Worm (Caenorhabditis elegans) whole organism, L4 larva: ENCODE measurements around the gene F59E12.6.

Experiments used
- F26F4.8 ChIP-seq: fragments of 200-800 bp; sonication (Bioruptor generic); conservative IDR thresholded peaks from 2 replicates; pipeline ENCODE4 v1.3.6; 2022; ENCODE audit warnings: missing genetic modification characterization, missing compliant biosample characterization
- F49E8.2 ChIP-seq: sonication (generic microtip); optimal IDR thresholded peaks from 2 replicates; lab custom pipeline; 2016; ENCODE audit warnings: missing compliant biosample characterization, mild to moderate bottlenecking, missing genetic modification characterization, borderline replicate concordance
- R02D3.7 ChIP-seq: fragments of 150-350 bp; sonication (generic microtip); optimal IDR thresholded peaks from 3 replicates; lab custom pipeline; 2014; ENCODE audit warnings: missing biosample characterization, missing genetic modification characterization
- T20F7.1 ChIP-seq: fragments of 200-800 bp; sonication (Bioruptor generic); optimal IDR thresholded peaks from 2 replicates; lab custom pipeline; 2018; ENCODE audit warnings: mild to moderate bottlenecking, missing genetic modification characterization, missing compliant biosample characterization
- ZK337.2 ChIP-seq: fragments of 200-800 bp; sonication (Bioruptor generic); IDR thresholded peaks from 2 replicates; pipeline ENCODE4 v1.3.6; 2022; ENCODE audit warnings: missing genetic modification reagents, missing genetic modification characterization, missing compliant biosample characterization
- ceh-82 ChIP-seq: sonication (generic microtip); optimal IDR thresholded peaks from 2 replicates; lab custom pipeline; 2017; ENCODE audit warnings: missing biosample characterization, missing genetic modification characterization
- dmd-8 ChIP-seq: fragments of 200-800 bp; sonication (Bioruptor generic); IDR thresholded peaks from 2 replicates; pipeline ENCODE4 v1.3.6; 2022; ENCODE audit warnings: missing genetic modification characterization, missing compliant biosample characterization
- dpl-1 ChIP-seq: fragments of 150-350 bp; optimal IDR thresholded peaks from 2 replicates; lab custom pipeline; 2014; ENCODE audit warnings: missing biosample characterization, missing genetic modification reagents, missing genetic modification characterization
- dve-1 ChIP-seq: sonication (generic microtip); optimal IDR thresholded peaks from 2 replicates; lab custom pipeline; 2017; ENCODE audit warnings: antibody characterized with exemption, mild to moderate bottlenecking, missing genetic modification characterization, missing compliant biosample characterization; ENCODE audit not compliant: insufficient read depth
- hif-1 ChIP-seq, 2 experiments: sonication (generic microtip); optimal IDR thresholded peaks; 2 replicates each; lab custom pipeline; 2016 to 2017; ENCODE audit warnings: missing compliant biosample characterization in 2 of 2, missing genetic modification characterization in 2 of 2, missing genetic modification reagents in 2 of 2, missing genotype in 2 of 2, mild to moderate bottlenecking in 1 of 2
- hlh-30 ChIP-seq: sonication (generic microtip); optimal IDR thresholded peaks from 2 replicates; lab custom pipeline; 2017; ENCODE audit warnings: antibody characterized with exemption, mild to moderate bottlenecking, missing genetic modification characterization, missing compliant biosample characterization; ENCODE audit not compliant: insufficient read depth
- hmg-1.1 ChIP-seq: fragments of 200-800 bp; sonication (Bioruptor generic); IDR thresholded peaks from 2 replicates; pipeline ENCODE4 v1.3.6; 2022; ENCODE audit warnings: missing genetic modification reagents, missing genetic modification characterization, missing compliant biosample characterization
- lin-13 ChIP-seq: fragments of 150-350 bp; optimal IDR thresholded peaks from 2 replicates; lab custom pipeline; 2014; ENCODE audit warnings: missing biosample characterization, missing genetic modification reagents, missing genetic modification characterization
- lin-29 ChIP-seq: fragments of 200-800 bp; sonication (Bioruptor generic); IDR thresholded peaks from 2 replicates; pipeline ENCODE4 v1.3.6; 2022; ENCODE audit warnings: missing genetic modification reagents, missing genetic modification characterization, missing compliant biosample characterization
- lin-38 ChIP-seq: fragments of 200-800 bp; sonication (Bioruptor generic); IDR thresholded peaks from 2 replicates; pipeline ENCODE4 v1.3.6; 2022; ENCODE audit warnings: missing genetic modification reagents, missing genetic modification characterization, missing compliant biosample characterization
- lsy-2 ChIP-seq, 2 experiments: fragments of 150-350 bp in 1 of 2; sonication (generic microtip) in 1 of 2; optimal IDR thresholded peaks; 2 replicates each; lab custom pipeline; 2014 to 2017; ENCODE audit warnings: missing biosample characterization in 2 of 2, missing genetic modification characterization in 2 of 2
- madf-5 ChIP-seq, 2 experiments: fragments of 200-800 bp; sonication (Bioruptor generic); IDR thresholded peaks; 2 replicates each; pipeline ENCODE4 v1.3.6; 2022; ENCODE audit warnings: missing compliant biosample characterization in 2 of 2, missing genetic modification characterization in 2 of 2
- mdl-1 ChIP-seq, 2 experiments: fragments of 150-350 bp in 1 of 2; sonication (generic microtip) in 1 of 2; optimal IDR thresholded peaks; 2 replicates each; lab custom pipeline; 2014 to 2017; ENCODE audit warnings: missing biosample characterization in 2 of 2, missing genetic modification characterization in 2 of 2
- mep-1 ChIP-seq: fragments of 150-350 bp; sonication (generic microtip); optimal IDR thresholded peaks from 3 replicates; lab custom pipeline; 2014; ENCODE audit warnings: missing biosample characterization, missing genetic modification characterization
- mes-2 ChIP-seq: sonication (generic microtip); optimal IDR thresholded peaks from 2 replicates; lab custom pipeline; 2016; ENCODE audit warnings: missing genotype, mild to moderate bottlenecking, missing genetic modification characterization, missing compliant biosample characterization; ENCODE audit not compliant: poor library complexity, severe bottlenecking
- mxl-3 ChIP-seq: fragments of 200-800 bp; sonication (Bioruptor generic); optimal IDR thresholded peaks from 2 replicates; lab custom pipeline; 2018; ENCODE audit warnings: mild to moderate bottlenecking, missing genetic modification characterization, missing compliant biosample characterization
- nhr-102 ChIP-seq: sonication (generic microtip); optimal IDR thresholded peaks from 2 replicates; lab custom pipeline; 2016; ENCODE audit warnings: mild to moderate bottlenecking, missing genetic modification characterization, moderate library complexity, missing compliant biosample characterization
- nhr-237 ChIP-seq: sonication (generic microtip); optimal IDR thresholded peaks from 2 replicates; lab custom pipeline; 2017; ENCODE audit warnings: missing biosample characterization, missing genetic modification characterization
- nhr-28 ChIP-seq: fragments of 150-350 bp; optimal IDR thresholded peaks from 2 replicates; lab custom pipeline; 2014; ENCODE audit warnings: missing biosample characterization, missing genetic modification characterization
- nhr-48 ChIP-seq: sonication (generic microtip); optimal IDR thresholded peaks from 2 replicates; lab custom pipeline; 2016; ENCODE audit warnings: mild to moderate bottlenecking, missing genetic modification characterization, missing compliant biosample characterization
- nhr-77 ChIP-seq: fragments of 150-350 bp; optimal IDR thresholded peaks from 2 replicates; lab custom pipeline; 2014; ENCODE audit warnings: missing biosample characterization, missing genetic modification characterization
- php-3 ChIP-seq: fragments of 200-800 bp; sonication (Bioruptor generic); IDR thresholded peaks from 2 replicates; pipeline ENCODE4 v1.3.6; 2022; ENCODE audit warnings: missing genetic modification reagents, missing genetic modification characterization, missing compliant biosample characterization
- rbr-2 ChIP-seq: sonication (generic microtip); optimal IDR thresholded peaks from 2 replicates; lab custom pipeline; 2016; ENCODE audit warnings: missing genotype, missing genetic modification characterization, missing compliant biosample characterization
- unc-130 ChIP-seq: sonication (generic microtip); optimal IDR thresholded peaks from 2 replicates; lab custom pipeline; 2016; ENCODE audit warnings: missing genetic modification reagents, missing genetic modification characterization, missing compliant biosample characterization
- unc-62 ChIP-seq, 3 experiments: fragments of 150-350 bp in 1 of 3; sonication (generic microtip); optimal IDR thresholded peaks in 2 of 3; peaks in 1 of 3; 1 replicate in 1 of 3; 2 replicates in 2 of 3; lab custom pipeline; 2014 to 2017; ENCODE audit warnings: missing biosample characterization in 3 of 3, missing genetic modification characterization in 3 of 3, missing genetic modification reagents in 3 of 3, missing genotype in 1 of 3
- ztf-11 ChIP-seq: fragments of 150-350 bp; optimal IDR thresholded peaks from 2 replicates; lab custom pipeline; 2014; ENCODE audit warnings: missing biosample characterization, missing genetic modification characterization

F59E12.6 gene

ce11 chrII:5599326-5600044 lies 31.3 kb downstream of the F59E12.6 start, which contains the start of gene C17G10.10 (continued):
- TF ChIP-seq F26F4.8 (GFP tag; lab: Robert Waterston, UW) (no peak), php-3 (GFP tag; lab: Robert Waterston, UW) (no peak), dmd-8 (GFP tag; lab: Robert Waterston, UW) (no peak), ZK337.2 (GFP tag; lab: Robert Waterston, UW) (no peak), nhr-48 (tag; lab: Kevin White, UChicago) (peak; percentile 66), ztf-11 (tag; lab: Kevin White, UChicago) (no peak), nhr-77 (peak; percentile 25), hmg-1.1 (GFP tag; lab: Robert Waterston, UW) (peak; percentile 58; the same call in 1 of the 2 replicates), R02D3.7 (tag; lab: Kevin White, UChicago) (no peak), mep-1 (tag; lab: Kevin White, UChicago) (peak; percentile 67), nhr-237 (no peak), unc-62 (GFP tag; optimal IDR thresholded peaks at IDR 0.05 in 1 of 2; lab: Kevin White, UChicago) (no peak), unc-62 (tag; optimal IDR thresholded peaks at IDR 0.05; lab: Kevin White, UChicago) (no peak)

DNA sequence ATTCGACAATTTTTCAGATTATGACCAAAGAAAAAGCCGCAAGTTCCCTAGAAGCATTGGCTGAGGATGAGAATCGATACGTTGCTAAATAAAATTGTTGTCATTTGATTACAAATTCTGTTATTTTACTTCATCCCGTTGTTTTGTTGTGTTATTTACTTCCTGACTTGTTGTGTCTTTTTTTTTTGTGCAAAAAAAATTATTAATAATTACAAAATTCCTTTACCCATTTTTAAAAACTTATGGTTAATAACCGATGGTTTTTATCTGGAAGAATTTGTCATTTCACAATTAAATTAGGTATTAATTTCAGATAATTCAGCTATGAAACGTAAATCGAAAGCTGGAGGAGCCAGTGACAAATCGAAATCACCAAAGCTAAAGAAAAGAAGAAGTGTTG lies 34.5 kb downstream of the F59E12.6 start, which contains the start of gene C17G10.1:
C17G10.1 (plus strand) TSS at position 301 of the 400 bp plus-strand sequence.
- TF ChIP-seq lin-29 (GFP tag; lab: Robert Waterston, UW) (no peak), nhr-28 (tag; lab: Kevin White, UChicago) (no peak), hmg-1.1 (GFP tag; lab: Robert Waterston, UW) (no peak)

DNA sequence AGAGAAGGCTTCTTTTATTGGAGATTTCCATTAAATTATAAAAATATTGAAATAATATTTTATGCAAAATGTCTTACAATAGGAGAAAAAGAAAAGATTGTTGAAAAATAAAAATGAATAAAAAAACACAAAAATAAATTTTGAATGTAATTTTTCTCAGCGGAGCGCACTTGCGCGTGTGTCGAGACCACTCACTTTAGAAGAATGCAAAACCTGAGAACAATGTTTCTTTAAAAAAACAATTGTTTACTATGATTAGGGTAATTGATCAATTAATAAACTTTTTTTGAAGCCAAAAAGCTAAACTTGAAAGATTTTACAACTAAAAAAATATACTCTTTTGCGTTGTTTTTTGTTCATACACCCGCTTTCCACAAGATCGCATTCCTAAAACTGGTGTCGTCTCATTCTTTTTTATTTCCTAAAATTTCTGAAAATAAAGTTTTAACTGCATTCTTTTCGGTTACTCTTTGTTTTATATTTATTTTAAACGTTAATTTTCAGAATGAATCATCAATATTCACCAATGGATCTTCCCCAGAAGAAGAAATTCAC lies 36.5 kb downstream of the F59E12.6 start, which contains the start of gene ttc-4:
ttc-4 (plus strand) TSS at position 505 of the 555 bp plus-strand sequence.
- TF ChIP-seq unc-62 (GFP tag; optimal IDR thresholded peaks at IDR 0.05 in 1 of 2; lab: Kevin White, UChicago) (peak in 1 of 2 experiments; percentile 21), unc-62 (tag; optimal IDR thresholded peaks at IDR 0.05; lab: Kevin White, UChicago) (no peak), T20F7.1 (GFP tag; lab: Kevin White, UChicago) (peak; percentile 25), F49E8.2 (tag; lab: Kevin White, UChicago) (no peak), mep-1 (tag; lab: Kevin White, UChicago) (peak; percentile 25), nhr-77 (peak; percentile 62), dpl-1 (GFP tag; lab: Kevin White, UChicago) (peak; percentile 39), nhr-102 (tag; lab: Kevin White, UChicago) (no peak), dve-1 (tag; lab: Kevin White, UChicago) (peak; percentile 54), madf-5 (GFP tag; IDR thresholded peaks at IDR 0.05; lab: Robert Waterston, UW) (no peak), hif-1 (tag; optimal IDR thresholded peaks at IDR 0.05; lab: Kevin White, UChicago) (peak in 1 of 2 experiments; percentile 82), mes-2 (peak; percentile 77), ceh-82 (tag; lab: Kevin White, UChicago) (no peak), mdl-1 (tag; optimal IDR thresholded peaks at IDR 0.05; lab: Kevin White, UChicago) (peak in 1 of 2 experiments; percentile 0), rbr-2 (tag; lab: Kevin White, UChicago) (peak; percentile 18), hlh-30 (tag; lab: Kevin White, UChicago) (peak; percentile 43), mxl-3 (GFP tag; lab: Kevin White, UChicago) (no peak), lsy-2 (tag; optimal IDR thresholded peaks at IDR 0.05; lab: Kevin White, UChicago) (peak in 1 of 2 experiments; percentile 64), lin-13 (GFP tag; lab: Kevin White, UChicago) (peak; percentile 31), nhr-28 (tag; lab: Kevin White, UChicago) (peak; percentile 39), lin-38 (GFP tag; lab: Robert Waterston, UW) (peak; percentile 91), unc-130 (GFP tag; lab: Kevin White, UChicago) (peak; percentile 64)
- TF ChIP-seq, all 104 proteins: peak for 16
